Worm (Caenorhabditis elegans) whole organism, late embryonic: ENCODE data around the gene ZK546.19.

Experiments
- C08G9.2 ChIP-seq: sonication (generic microtip); optimal IDR thresholded peaks from 2 replicates; lab custom pipeline; 2016; ENCODE audit warnings: mild to moderate bottlenecking, missing genetic modification characterization, moderate library complexity, missing compliant biosample characterization
- K02D7.2 ChIP-seq: sonication (generic microtip); optimal IDR thresholded peaks from 2 replicates; lab custom pipeline; 2017; ENCODE audit warnings: mild to moderate bottlenecking, missing genetic modification characterization, missing compliant biosample characterization
- T23F11.4 ChIP-seq: fragments of 200-800 bp; sonication (Bioruptor generic); optimal IDR thresholded peaks from 2 replicates; lab custom pipeline; 2018; ENCODE audit warnings: mild to moderate bottlenecking, missing genetic modification characterization, missing compliant biosample characterization
- Y22D7AL.16 ChIP-seq: sonication (generic microtip); optimal IDR thresholded peaks from 2 replicates; lab custom pipeline; 2016; ENCODE audit warnings: missing genetic modification characterization, missing compliant biosample characterization
- ceh-19 ChIP-seq: fragments of 200-800 bp; sonication (Bioruptor generic); optimal IDR thresholded peaks from 2 replicates; lab custom pipeline; 2018; ENCODE audit warnings: mild to moderate bottlenecking, missing genetic modification characterization, missing compliant biosample characterization
- ceh-48 ChIP-seq: sonication (generic microtip); optimal IDR thresholded peaks from 2 replicates; lab custom pipeline; 2016; ENCODE audit warnings: missing genetic modification characterization, inconsistent platforms, missing compliant biosample characterization
- ceh-9 ChIP-seq: sonication (generic microtip); optimal IDR thresholded peaks from 2 replicates; lab custom pipeline; 2016; ENCODE audit warnings: mild to moderate bottlenecking, missing genetic modification characterization, inconsistent platforms, missing compliant biosample characterization
- ets-4 ChIP-seq: sonication (generic microtip); optimal IDR thresholded peaks from 2 replicates; lab custom pipeline; 2016; ENCODE audit warnings: missing genetic modification characterization, missing compliant biosample characterization
- fkh-10 ChIP-seq: fragments of 150-350 bp; optimal IDR thresholded peaks from 2 replicates; lab custom pipeline; 2014; ENCODE audit warnings: missing biosample characterization, missing genetic modification reagents, missing genetic modification characterization
- gmeb-2 ChIP-seq: sonication (generic microtip); optimal IDR thresholded peaks from 2 replicates; lab custom pipeline; 2016; ENCODE audit warnings: missing genetic modification characterization, inconsistent platforms, missing compliant biosample characterization
- hlh-15 ChIP-seq: sonication (generic microtip); optimal IDR thresholded peaks from 2 replicates; lab custom pipeline; 2016; ENCODE audit warnings: missing genetic modification characterization, missing compliant biosample characterization
- nfya-1 ChIP-seq: sonication (generic microtip); optimal IDR thresholded peaks from 2 replicates; lab custom pipeline; 2017; ENCODE audit warnings: missing genetic modification characterization, mild to moderate bottlenecking, missing compliant biosample characterization, antibody characterized with exemption, moderate library complexity
- pat-9 ChIP-seq: fragments of 200-800 bp; sonication (Bioruptor generic); optimal IDR thresholded peaks from 2 replicates; lab custom pipeline; 2018; ENCODE audit warnings: mild to moderate bottlenecking, missing genetic modification characterization, moderate library complexity, missing compliant biosample characterization
- pha-4 ChIP-seq: fragments of 150-350 bp; optimal IDR thresholded peaks from 2 replicates; lab custom pipeline; 2018; ENCODE audit warnings: missing biosample characterization, missing genetic modification reagents, missing genetic modification characterization
- pros-1 ChIP-seq: fragments of 150-350 bp; optimal IDR thresholded peaks from 2 replicates; lab custom pipeline; 2014; ENCODE audit warnings: missing biosample characterization, missing genetic modification reagents, missing genetic modification characterization
- rnt-1 ChIP-seq: sonication (generic microtip); optimal IDR thresholded peaks from 2 replicates; lab custom pipeline; 2016; ENCODE audit warnings: missing genetic modification characterization, missing compliant biosample characterization
- tbx-7 ChIP-seq: sonication (generic microtip); optimal IDR thresholded peaks from 2 replicates; lab custom pipeline; 2016; ENCODE audit warnings: missing genotype, missing genetic modification characterization, missing compliant biosample characterization
- unc-55 ChIP-seq: sonication (generic microtip); optimal IDR thresholded peaks from 2 replicates; lab custom pipeline; 2017; ENCODE audit warnings: missing biosample characterization, missing genetic modification reagents, missing genetic modification characterization
- ztf-16 ChIP-seq: sonication (generic microtip); optimal IDR thresholded peaks from 2 replicates; lab custom pipeline; 2017; ENCODE audit warnings: missing genetic modification characterization, missing compliant biosample characterization

Gene ZK546.19

ce11 chrII:4987257-4987656 is 45.7 kb downstream of the ZK546.19 start:
- TF ChIP-seq pros-1 (tag; lab: Kevin White, UChicago) (no peak), nfya-1 (tag; lab: Kevin White, UChicago) (no peak), pha-4 (tag; lab: Kevin White, UChicago) (no peak), ceh-19 (GFP tag; lab: Kevin White, UChicago) (no peak), ceh-48 (tag; lab: Kevin White, UChicago) (no peak), tbx-7 (tag; lab: Kevin White, UChicago) (no peak), rnt-1 (tag; lab: Kevin White, UChicago) (no peak), ceh-9 (tag; lab: Kevin White, UChicago) (no peak), ets-4 (tag; lab: Kevin White, UChicago) (no peak), gmeb-2 (tag; lab: Kevin White, UChicago) (no peak), ztf-16 (tag; lab: Kevin White, UChicago) (no peak), unc-55 (no peak), hlh-15 (tag; lab: Kevin White, UChicago) (no peak), T23F11.4 (GFP tag; lab: Kevin White, UChicago) (no peak), K02D7.2 (tag; lab: Kevin White, UChicago) (no peak), fkh-10 (GFP tag; lab: Kevin White, UChicago) (no peak)

DNA sequence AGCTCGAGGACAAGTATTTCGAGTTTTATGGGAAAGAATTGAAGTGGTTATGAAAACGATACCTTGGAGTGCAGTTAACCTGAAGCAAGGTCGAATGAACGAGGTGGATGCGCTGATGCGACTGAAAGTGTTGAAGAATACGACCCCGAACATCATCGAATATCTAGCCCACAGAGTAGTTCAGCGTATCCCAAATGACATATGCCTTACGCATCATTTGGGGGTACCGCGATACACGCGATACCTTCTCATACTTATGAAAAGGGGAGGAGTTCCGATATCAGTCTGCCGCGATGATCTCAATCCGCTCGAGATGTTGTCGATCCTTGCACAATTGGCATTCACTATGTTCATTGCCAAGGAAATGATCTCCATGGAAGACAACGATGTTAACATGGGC is 48.3 kb downstream of the ZK546.19 start, which contains the start of gene T27F7.12:
TSS of gene T27F7.12 (plus strand) at position 301 of the 400 bp plus-strand sequence.
- TF ChIP-seq C08G9.2 (tag; lab: Kevin White, UChicago): no peak
- no peak for TF ChIP-seq pat-9 (tag; lab: Kevin White, UChicago)
- TF ChIP-seq ceh-19 (GFP tag; lab: Kevin White, UChicago): no peak
- no peak for TF ChIP-seq Y22D7AL.16
